Worm (Caenorhabditis elegans): ENCODE data around the gene T25D1.2.
A peak's percentile ranks its signal among the peaks of the same experiment; 100 is the strongest.

The T25D1.2 gene

ce11 chrX:16553845-16554426 is 38.6 kb downstream of the T25D1.2 start, which contains the start of gene K08B5.2 (continued):
- TF ChIP-seq Y75B8A.6 (GFP tag; IDR thresholded peaks at IDR 0.05) (no peak), pha-4 (GFP tag; IDR thresholded peaks at IDR 0.05) (no peak), pha-4 (tag; optimal IDR thresholded peaks at IDR 0.05) (no peak), gei-8 (GFP tag; optimal IDR thresholded peaks at IDR 0.05) (peak; percentile 17), ceh-20 (GFP tag; IDR thresholded peaks at IDR 0.05) (no peak), daf-8 (GFP tag; IDR thresholded peaks at IDR 0.05) (no peak), ceh-44 (GFP tag; IDR thresholded peaks at IDR 0.05) (no peak), tag-97 (GFP tag; IDR thresholded peaks at IDR 0.05) (no peak), snpc-1.2 (GFP tag; IDR thresholded peaks at IDR 0.05) (no peak), daf-16 (GFP tag; optimal IDR thresholded peaks at IDR 0.05) (peak in 1 of 2 experiments; percentile 95), daf-16 (tag; optimal IDR thresholded peaks at IDR 0.05) (peak; percentile 96), mep-1 (tag; optimal IDR thresholded peaks at IDR 0.05) (no peak), dmd-9 (GFP tag; IDR thresholded peaks at IDR 0.05) (no peak), madf-5 (GFP tag; IDR thresholded peaks at IDR 0.05) (no peak), php-3 (GFP tag; IDR thresholded peaks at IDR 0.05) (no peak), tra-1 (GFP tag; IDR thresholded peaks at IDR 0.05) (peak; percentile 77; the same call in 1 of the 2 replicates), nhr-48 (tag; optimal IDR thresholded peaks at IDR 0.05) (peak; percentile 88), aly-2 (tag; optimal IDR thresholded peaks at IDR 0.05) (no peak), egl-27 (tag; optimal IDR thresholded peaks at IDR 0.05) (no peak), nhr-102 (tag; optimal IDR thresholded peaks at IDR 0.05) (peak; percentile 33), mes-2 (tag; optimal IDR thresholded peaks at IDR 0.05; ENCODE audit: poor library complexity, severe bottlenecking) (peak; percentile 28), hmg-1.1 (GFP tag; IDR thresholded peaks at IDR 0.05) (no peak)

- TF ChIP-seq jun-1 (tag; optimal IDR thresholded peaks at IDR 0.05) (no peak), nhr-6 (tag; optimal IDR thresholded peaks at IDR 0.05) (no peak), mxl-3 (GFP tag; optimal IDR thresholded peaks at IDR 0.05) (no peak), aha-1 (tag) (peak; percentile 57), T20F7.1 (GFP tag; optimal IDR thresholded peaks at IDR 0.05) (no peak), duxl-1 (tag; optimal IDR thresholded peaks at IDR 0.05; ENCODE audit: poor library complexity) (no peak), unc-130 (GFP tag; optimal IDR thresholded peaks at IDR 0.05) (no peak), egl-27 (tag; optimal IDR thresholded peaks at IDR 0.05) (no peak)
Measured at ce11 chrX:16555726-16556125, 40.4 kb downstream of the T25D1.2 start.

- TF ChIP-seq Y75B8A.6 (GFP tag; IDR thresholded peaks at IDR 0.05), result no peak
- TF ChIP-seq set-16 (GFP tag; IDR thresholded peaks at IDR 0.05), result no peak
- peak; percentile 26 for TF ChIP-seq hlh-11 (tag; optimal IDR thresholded peaks at IDR 0.05)
- TF ChIP-seq lin-38 (GFP tag; IDR thresholded peaks at IDR 0.05), result no peak
- TF ChIP-seq dmd-6 (GFP tag; IDR thresholded peaks at IDR 0.05), result no peak
- TF ChIP-seq zip-2 (tag; optimal IDR thresholded peaks at IDR 0.05), result no peak
Measured at ce11 chrX:16558117-16558516, 42.8 kb downstream of the T25D1.2 start, which contains the start of gene K08B5.1. K08B5.1 (plus strand) TSS chrX:16558434.

ce11 chrX:16558776-16559175 is 43.4 kb downstream of the T25D1.2 start:
- TF ChIP-seq jun-1 (tag; optimal IDR thresholded peaks at IDR 0.05), result no peak
- no peak for TF ChIP-seq nhr-11 (tag; optimal IDR thresholded peaks at IDR 0.05)
- TF ChIP-seq lin-39 (tag; optimal IDR thresholded peaks at IDR 0.05), result no peak
- no peak for TF ChIP-seq saeg-2 (GFP tag; IDR thresholded peaks at IDR 0.05)
- no peak for TF ChIP-seq snpc-4 (tag; optimal IDR thresholded peaks at IDR 0.05)
- no peak for TF ChIP-seq set-16 (GFP tag; IDR thresholded peaks at IDR 0.05)
- TF ChIP-seq nhr-77 (tag; optimal IDR thresholded peaks at IDR 0.05), result peak; percentile 9
- TF ChIP-seq zfp-2 (tag; optimal IDR thresholded peaks at IDR 0.05), result no peak
- no peak for TF ChIP-seq daf-12 (tag; optimal IDR thresholded peaks at IDR 0.05)
- TF ChIP-seq dmd-8 (GFP tag; IDR thresholded peaks at IDR 0.05), result 0 out of 2 replicates have a peak, but pooled peaks have one; percentile 54
- no peak for TF ChIP-seq gei-8 (GFP tag; optimal IDR thresholded peaks at IDR 0.05)
- TF ChIP-seq Y75B8A.6 (GFP tag; IDR thresholded peaks at IDR 0.05), result no peak
- no peak for TF ChIP-seq fkh-10 (GFP tag; optimal IDR thresholded peaks at IDR 0.05)
- TF ChIP-seq lsy-2 (tag; optimal IDR thresholded peaks at IDR 0.05), result peak in 1 of 2 experiments; percentile 52
- no peak for TF ChIP-seq zip-2 (tag; optimal IDR thresholded peaks at IDR 0.05)
- 0 out of 2 replicates have a peak, but pooled peaks have one; percentile 28 for TF ChIP-seq T26A8.4 (GFP tag; IDR thresholded peaks at IDR 0.05)
- TF ChIP-seq zip-11 (GFP tag; IDR thresholded peaks at IDR 0.05), result no peak
- peak; percentile 27 for TF ChIP-seq nhr-28 (tag; optimal IDR thresholded peaks at IDR 0.05)
- no peak for TF ChIP-seq madf-5 (GFP tag; IDR thresholded peaks at IDR 0.05)
- no peak for TF ChIP-seq lir-3 (tag; optimal IDR thresholded peaks at IDR 0.05)
